Worm (Caenorhabditis elegans) whole organism, L4 larva: ENCODE data around the gene unc-84.

Experiments used
- T26A8.4 ChIP-seq: fragments of 200-800 bp; sonication (Bioruptor generic); IDR thresholded peaks from 2 replicates; pipeline ENCODE4 v1.3.6; 2022; ENCODE audit warnings: missing genetic modification characterization, missing compliant biosample characterization
- aha-1 ChIP-seq: fragments of 150-350 bp; peaks from one replicate; lab custom pipeline; 2014; ENCODE audit warnings: missing biosample characterization, missing genetic modification characterization
- ama-1 ChIP-seq: fragments of 150-350 bp; optimal IDR thresholded peaks from 2 replicates; lab custom pipeline; 2014; ENCODE audit warnings: inconsistent platforms, mixed read lengths
- attf-4 ChIP-seq: sonication (generic microtip); optimal IDR thresholded peaks from 3 replicates; lab custom pipeline; 2017; ENCODE audit warnings: missing biosample characterization, missing genetic modification characterization
- cey-2 ChIP-seq: sonication (generic microtip); optimal IDR thresholded peaks from 3 replicates; lab custom pipeline; 2017; ENCODE audit warnings: missing genetic modification characterization, mild to moderate bottlenecking, missing compliant biosample characterization, antibody characterized with exemption, borderline replicate concordance; ENCODE audit not compliant: insufficient read depth
- daf-8 ChIP-seq: fragments of 200-800 bp; sonication (Bioruptor generic); IDR thresholded peaks from 2 replicates; pipeline ENCODE4 v1.3.6; 2022; ENCODE audit warnings: missing genetic modification characterization, missing compliant biosample characterization
- dmd-6 ChIP-seq: fragments of 200-800 bp; sonication (Bioruptor generic); IDR thresholded peaks from 2 replicates; pipeline ENCODE4 v1.3.6; 2022; ENCODE audit warnings: missing genetic modification reagents, missing genetic modification characterization, missing compliant biosample characterization
- dmd-9 ChIP-seq: fragments of 200-800 bp; sonication (Bioruptor generic); IDR thresholded peaks from 2 replicates; pipeline ENCODE4 v1.3.6; 2022; ENCODE audit warnings: missing genetic modification reagents, missing genetic modification characterization, missing compliant biosample characterization
- dpl-1 ChIP-seq: fragments of 150-350 bp; optimal IDR thresholded peaks from 2 replicates; lab custom pipeline; 2014; ENCODE audit warnings: missing biosample characterization, missing genetic modification reagents, missing genetic modification characterization
- dve-1 ChIP-seq: sonication (generic microtip); optimal IDR thresholded peaks from 2 replicates; lab custom pipeline; 2017; ENCODE audit warnings: antibody characterized with exemption, mild to moderate bottlenecking, missing genetic modification characterization, missing compliant biosample characterization; ENCODE audit not compliant: insufficient read depth
- fkh-10 ChIP-seq: fragments of 150-350 bp; optimal IDR thresholded peaks from 2 replicates; lab custom pipeline; 2014; ENCODE audit warnings: missing biosample characterization, missing genetic modification reagents, missing genetic modification characterization
- hlh-30 ChIP-seq: sonication (generic microtip); optimal IDR thresholded peaks from 2 replicates; lab custom pipeline; 2017; ENCODE audit warnings: antibody characterized with exemption, mild to moderate bottlenecking, missing genetic modification characterization, missing compliant biosample characterization; ENCODE audit not compliant: insufficient read depth
- jun-1 ChIP-seq: fragments of 150-350 bp; optimal IDR thresholded peaks from 2 replicates; lab custom pipeline; 2014; ENCODE audit warnings: missing biosample characterization, missing genetic modification reagents, missing genetic modification characterization
- lin-29 ChIP-seq: fragments of 200-800 bp; sonication (Bioruptor generic); IDR thresholded peaks from 2 replicates; pipeline ENCODE4 v1.3.6; 2022; ENCODE audit warnings: missing genetic modification reagents, missing genetic modification characterization, missing compliant biosample characterization
- lsy-2 ChIP-seq, 2 experiments: fragments of 150-350 bp in 1 of 2; sonication (generic microtip) in 1 of 2; optimal IDR thresholded peaks; 2 replicates each; lab custom pipeline; 2014 to 2017; ENCODE audit warnings: missing biosample characterization in 2 of 2, missing genetic modification characterization in 2 of 2
- madf-9 ChIP-seq: fragments of 200-800 bp; sonication (Bioruptor generic); conservative IDR thresholded peaks from 2 replicates; pipeline ENCODE4 v1.3.6; 2022; ENCODE audit warnings: missing genetic modification reagents, missing genetic modification characterization, missing compliant biosample characterization
- mdt-29 ChIP-seq: fragments of 200-800 bp; sonication (Bioruptor generic); IDR thresholded peaks from 2 replicates; pipeline ENCODE4 v1.3.6; 2022; ENCODE audit warnings: missing genetic modification reagents, missing genetic modification characterization, missing compliant biosample characterization
- mep-1 ChIP-seq: fragments of 150-350 bp; sonication (generic microtip); optimal IDR thresholded peaks from 3 replicates; lab custom pipeline; 2014; ENCODE audit warnings: missing biosample characterization, missing genetic modification characterization
- mxl-2 ChIP-seq: fragments of 200-800 bp; sonication (Bioruptor generic); conservative IDR thresholded peaks from 2 replicates; pipeline ENCODE4 v1.3.6; 2022; ENCODE audit warnings: missing genetic modification reagents, missing genetic modification characterization, missing compliant biosample characterization
- mxl-3 ChIP-seq: fragments of 200-800 bp; sonication (Bioruptor generic); optimal IDR thresholded peaks from 2 replicates; lab custom pipeline; 2018; ENCODE audit warnings: mild to moderate bottlenecking, missing genetic modification characterization, missing compliant biosample characterization
- nhr-237 ChIP-seq: sonication (generic microtip); optimal IDR thresholded peaks from 2 replicates; lab custom pipeline; 2017; ENCODE audit warnings: missing biosample characterization, missing genetic modification characterization
- nhr-28 ChIP-seq: fragments of 150-350 bp; optimal IDR thresholded peaks from 2 replicates; lab custom pipeline; 2014; ENCODE audit warnings: missing biosample characterization, missing genetic modification characterization
- pha-4 ChIP-seq, 2 experiments: fragments of 150-350 bp in 1 of 2; fragments of 200-800 bp in 1 of 2; sonication (Bioruptor generic) in 1 of 2; IDR thresholded peaks in 1 of 2; optimal IDR thresholded peaks in 1 of 2; 2 replicates each; pipeline versions ENCODE4 v1.3.6 to Lab custom; 2014 to 2022; ENCODE audit warnings: missing genetic modification characterization in 2 of 2, missing genetic modification reagents in 2 of 2, missing biosample characterization in 1 of 2, missing compliant biosample characterization in 1 of 2
- tag-97 ChIP-seq: fragments of 200-800 bp; sonication (Bioruptor generic); IDR thresholded peaks from 2 replicates; pipeline ENCODE4 v1.3.6; 2022; ENCODE audit warnings: missing genetic modification characterization, missing compliant biosample characterization
- tra-1 ChIP-seq: fragments of 200-800 bp; sonication (Bioruptor generic); IDR thresholded peaks from 2 replicates; pipeline ENCODE4 v1.3.6; 2022; ENCODE audit warnings: missing genetic modification reagents, missing genetic modification characterization, missing compliant biosample characterization
- unc-62 ChIP-seq, 3 experiments: fragments of 150-350 bp in 1 of 3; sonication (generic microtip); optimal IDR thresholded peaks in 2 of 3; peaks in 1 of 3; 1 replicate in 1 of 3; 2 replicates in 2 of 3; lab custom pipeline; 2014 to 2017; ENCODE audit warnings: missing biosample characterization in 3 of 3, missing genetic modification characterization in 3 of 3, missing genetic modification reagents in 3 of 3, missing genotype in 1 of 3
- vab-7 ChIP-seq: fragments of 200-800 bp; sonication (Bioruptor generic); IDR thresholded peaks from 2 replicates; pipeline ENCODE4 v1.3.6; 2022; ENCODE audit warnings: missing genetic modification reagents, missing genetic modification characterization, missing compliant biosample characterization
- zfp-3 ChIP-seq: fragments of 200-800 bp; sonication (Bioruptor generic); conservative IDR thresholded peaks from 2 replicates; pipeline ENCODE4 v1.3.6; 2022; ENCODE audit warnings: missing genetic modification reagents, missing genetic modification characterization, missing compliant biosample characterization
- zip-11 ChIP-seq: fragments of 200-800 bp; sonication (Bioruptor generic); IDR thresholded peaks from 2 replicates; pipeline ENCODE4 v1.3.6; 2022; ENCODE audit warnings: missing genetic modification characterization, missing compliant biosample characterization
- zip-2 ChIP-seq: fragments of 150-350 bp; optimal IDR thresholded peaks from 2 replicates; lab custom pipeline; 2014; ENCODE audit warnings: missing biosample characterization, missing genetic modification characterization
- ztf-11 ChIP-seq: fragments of 150-350 bp; optimal IDR thresholded peaks from 2 replicates; lab custom pipeline; 2014; ENCODE audit warnings: missing biosample characterization, missing genetic modification characterization

unc-84 gene

ce11 chrX:13542236-13542635 is 42.3 kb upstream of the unc-84 start, which contains the start of gene cah-4 (continued):
- no peak for TF ChIP-seq vab-7 (GFP tag; lab: Robert Waterston, UW)
- TF ChIP-seq pha-4 (GFP tag; IDR thresholded peaks at IDR 0.05; lab: Robert Waterston, UW): no peak
- TF ChIP-seq pha-4 (tag; optimal IDR thresholded peaks at IDR 0.05; lab: Kevin White, UChicago): no peak
- peak; percentile 92 for TF ChIP-seq ama-1 (lab: Kevin White, UChicago)
- no peak for TF ChIP-seq nhr-237 (tag; lab: Kevin White, UChicago)
- no peak for TF ChIP-seq daf-8 (GFP tag; lab: Robert Waterston, UW)
- peak; percentile 69 for TF ChIP-seq aha-1 (tag; lab: Kevin White, UChicago)
- no peak for TF ChIP-seq hlh-30 (tag; lab: Kevin White, UChicago)
- no peak for TF ChIP-seq ztf-11 (tag; lab: Kevin White, UChicago)

- TF ChIP-seq dmd-6 (GFP tag; lab: Robert Waterston, UW) (0 out of 2 replicates have a peak, but pooled peaks have one; percentile 7), ama-1 (lab: Kevin White, UChicago) (peak; percentile 83), aha-1 (tag; lab: Kevin White, UChicago) (peak; percentile 65), mep-1 (peak; percentile 15), fkh-10 (GFP tag; lab: Kevin White, UChicago) (peak; percentile 25), madf-9 (GFP tag; lab: Robert Waterston, UW) (no peak), lsy-2 (tag; optimal IDR thresholded peaks at IDR 0.05; lab: Kevin White, UChicago) (peak in 1 of 2 experiments; percentile 8), mxl-3 (GFP tag; lab: Kevin White, UChicago) (no peak)
Observed at ce11 chrX:13542757-13543156, 41.8 kb upstream of the unc-84 start.

ce11 chrX:13543350-13543749 is 41.2 kb upstream of the unc-84 start:
- TF ChIP-seq dpl-1 (GFP tag; lab: Kevin White, UChicago) (no peak), hlh-30 (tag; lab: Kevin White, UChicago) (peak; percentile 9), tag-97 (GFP tag; lab: Robert Waterston, UW) (no peak), zip-2 (tag; lab: Kevin White, UChicago) (no peak), ama-1 (lab: Kevin White, UChicago) (peak; percentile 95)

ce11 chrX:13544544-13545021 is 40.0 kb upstream of the unc-84 start:
- TF ChIP-seq aha-1 (tag; lab: Kevin White, UChicago) (peak; percentile 51), ama-1 (lab: Kevin White, UChicago) (peak; percentile 97), mep-1 (peak; percentile 74), dmd-6 (GFP tag; lab: Robert Waterston, UW) (peak; percentile 9; the same call in 1 of the 2 replicates), zfp-3 (GFP tag; lab: Robert Waterston, UW) (peak; percentile 72; the same call in 1 of the 2 replicates), lin-29 (GFP tag; lab: Robert Waterston, UW) (0 out of 2 replicates have a peak, but pooled peaks have one; percentile 8), T26A8.4 (GFP tag; lab: Robert Waterston, UW) (no peak), cey-2 (tag; lab: Kevin White, UChicago) (no peak), attf-4 (tag; lab: Kevin White, UChicago) (no peak), nhr-28 (tag; lab: Kevin White, UChicago) (peak; percentile 57), unc-62 (GFP tag; optimal IDR thresholded peaks at IDR 0.05 in 1 of 2; lab: Kevin White, UChicago) (peak in 1 of 2 experiments; percentile 76), unc-62 (tag; optimal IDR thresholded peaks at IDR 0.05; lab: Kevin White, UChicago) (no peak), jun-1 (no peak), dve-1 (tag; lab: Kevin White, UChicago) (no peak), mxl-2 (GFP tag; lab: Robert Waterston, UW) (no peak), mdt-29 (GFP tag; lab: Robert Waterston, UW) (peak; percentile 30; the same call in 1 of the 2 replicates), zip-11 (no peak), dmd-9 (GFP tag; lab: Robert Waterston, UW) (peak; percentile 58; the same call in 1 of the 2 replicates), lsy-2 (tag; optimal IDR thresholded peaks at IDR 0.05; lab: Kevin White, UChicago) (peak in 1 of 2 experiments; percentile 30), tra-1 (GFP tag; lab: Robert Waterston, UW) (0 out of 2 replicates have a peak, but pooled peaks have one; percentile 19)
- TF ChIP-seq, all 104 proteins: peak for 12
